Worm (Caenorhabditis elegans): ENCODE measurements around the gene spp-24.

The spp-24 gene

ce11 chrII:24559-24998, 14.8 kb downstream of the spp-24 start, which contains the start of gene enee-1:
TSS of gene enee-1 (plus strand) at chrII:24666.
- TF ChIP-seq nfya-1 (tag; optimal IDR thresholded peaks at IDR 0.05; ENCODE audit: insufficient read depth) (peak; percentile 90), unc-39 (tag; optimal IDR thresholded peaks at IDR 0.05) (no peak), hmg-11 (tag; optimal IDR thresholded peaks at IDR 0.05) (peak; percentile 0), sea-2 (GFP tag; optimal IDR thresholded peaks at IDR 0.05) (no peak), daf-12 (tag; optimal IDR thresholded peaks at IDR 0.05) (no peak), ceh-28 (tag; optimal IDR thresholded peaks at IDR 0.05) (peak; percentile 80), eor-1 (tag; optimal IDR thresholded peaks at IDR 0.05) (no peak), pha-4 (tag; optimal IDR thresholded peaks at IDR 0.05) (peak; percentile 93), zag-1 (tag; optimal IDR thresholded peaks at IDR 0.05) (no peak), ama-1 (optimal IDR thresholded peaks at IDR 0.05) (peak; percentile 97), nhr-43 (tag; optimal IDR thresholded peaks at IDR 0.05; ENCODE audit: poor library complexity, severe bottlenecking) (peak; percentile 91), ceh-82 (tag; optimal IDR thresholded peaks at IDR 0.05) (no peak), lin-15B (tag; optimal IDR thresholded peaks at IDR 0.05) (peak; percentile 90), ceh-16 (tag; optimal IDR thresholded peaks at IDR 0.05) (no peak), mml-1 (tag; optimal IDR thresholded peaks at IDR 0.05) (no peak), snpc-4 (tag; optimal IDR thresholded peaks at IDR 0.05) (peak; percentile 74), nhr-67 (tag; optimal IDR thresholded peaks at IDR 0.05) (no peak), nhr-237 (tag; optimal IDR thresholded peaks at IDR 0.05) (no peak), egl-27 (tag; optimal IDR thresholded peaks at IDR 0.05) (no peak), nhr-28 (tag; optimal IDR thresholded peaks at IDR 0.05) (no peak), pqm-1 (tag; optimal IDR thresholded peaks at IDR 0.05) (peak; percentile 46), elt-3 (tag; optimal IDR thresholded peaks at IDR 0.05) (no peak), ceh-9 (tag; optimal IDR thresholded peaks at IDR 0.05) (no peak), jun-1 (tag; optimal IDR thresholded peaks at IDR 0.05) (peak; percentile 38), R02D3.7 (tag; optimal IDR thresholded peaks at IDR 0.05) (peak; percentile 59), elt-2 (tag; optimal IDR thresholded peaks at IDR 0.05) (peak; percentile 42), nhr-77 (tag; optimal IDR thresholded peaks at IDR 0.05) (peak; percentile 34), nhr-76 (tag; optimal IDR thresholded peaks at IDR 0.05) (no peak), egl-5 (tag; optimal IDR thresholded peaks at IDR 0.05) (peak; percentile 73), lin-39 (tag; optimal IDR thresholded peaks at IDR 0.05) (peak; percentile 81), nhr-11 (tag; optimal IDR thresholded peaks at IDR 0.05) (no peak), fkh-2 (tag; optimal IDR thresholded peaks at IDR 0.05) (no peak), tbx-2 (tag; optimal IDR thresholded peaks at IDR 0.05) (peak; percentile 82), mdl-1 (tag; optimal IDR thresholded peaks at IDR 0.05) (no peak), skn-1 (tag; optimal IDR thresholded peaks at IDR 0.05) (peak; percentile 65), ztf-4 (tag; optimal IDR thresholded peaks at IDR 0.05) (peak; percentile 79), nhr-23 (tag; optimal IDR thresholded peaks at IDR 0.05) (peak; percentile 93), elt-1 (tag; optimal IDR thresholded peaks at IDR 0.05) (no peak), fos-1 (tag; optimal IDR thresholded peaks at IDR 0.05) (peak; percentile 49), aly-2 (tag; optimal IDR thresholded peaks at IDR 0.05) (no peak), nhr-12 (tag; optimal IDR thresholded peaks at IDR 0.05) (no peak), unc-62 (GFP tag; optimal IDR thresholded peaks at IDR 0.05) (no peak), ztf-11 (tag; optimal IDR thresholded peaks at IDR 0.05) (peak; percentile 8), lsy-12 (tag; optimal IDR thresholded peaks at IDR 0.05) (peak; percentile 77), nhr-25 (tag; optimal IDR thresholded peaks at IDR 0.05) (peak; percentile 89), fkh-10 (GFP tag; optimal IDR thresholded peaks at IDR 0.05) (peak; percentile 16), ZK546.5 (tag; optimal IDR thresholded peaks at IDR 0.05) (no peak)

- TF ChIP-seq ZK546.5 (tag; optimal IDR thresholded peaks at IDR 0.05) (no peak), nhr-43 (tag; optimal IDR thresholded peaks at IDR 0.05; ENCODE audit: poor library complexity, severe bottlenecking) (no peak), ama-1 (optimal IDR thresholded peaks at IDR 0.05) (peak; percentile 14)
These were observed 15.6 kb downstream of the spp-24 start for ce11 chrII:23739-24138.

Measured in whole organism, L3 larva.